Worm (Caenorhabditis elegans): ENCODE data around the gene M02G9.4.
A peak's percentile ranks its signal among the peaks of the same experiment; 100 is the strongest.

The M02G9.4 gene

ce11 chrII:10288926-10289325 is 28.2 kb upstream of the M02G9.4 start:
- TF ChIP-seq hmg-4 (GFP tag; optimal IDR thresholded peaks at IDR 0.05) (no peak), B0310.2 (tag; optimal IDR thresholded peaks at IDR 0.05) (no peak), ceh-13 (GFP tag; optimal IDR thresholded peaks at IDR 0.05) (no peak), ets-7 (tag; optimal IDR thresholded peaks at IDR 0.05) (no peak), F13C5.2 (tag; optimal IDR thresholded peaks at IDR 0.05) (no peak)

ce11 chrII:10294262-10294661 is 22.8 kb upstream of the M02G9.4 start:
- no peak for TF ChIP-seq tbx-11 (GFP tag; IDR thresholded peaks at IDR 0.05)
- TF ChIP-seq ets-7 (tag; optimal IDR thresholded peaks at IDR 0.05): no peak
- TF ChIP-seq hnd-1 (tag; optimal IDR thresholded peaks at IDR 0.05): no peak
- TF ChIP-seq hmg-4 (GFP tag; optimal IDR thresholded peaks at IDR 0.05): no peak
- TF ChIP-seq ceh-13 (GFP tag; optimal IDR thresholded peaks at IDR 0.05): no peak
- no peak for TF ChIP-seq aly-1 (tag; optimal IDR thresholded peaks at IDR 0.05)
- TF ChIP-seq hmbx-1 (tag; optimal IDR thresholded peaks at IDR 0.05): no peak
- TF ChIP-seq ama-1 (optimal IDR thresholded peaks at IDR 0.05): no peak
- TF ChIP-seq sea-1 (GFP tag; conservative IDR thresholded peaks at IDR 0.05): no peak
- TF ChIP-seq ceh-36 (tag; optimal IDR thresholded peaks at IDR 0.05): no peak
- no peak for TF ChIP-seq tra-4 (tag; optimal IDR thresholded peaks at IDR 0.05)

ce11 chrII:10300082-10300749 is 16.9 kb upstream of the M02G9.4 start, which contains the start of gene nep-26:
TSS of gene nep-26 (minus strand) at chrII:10300132.
- TF ChIP-seq aly-1 (tag; optimal IDR thresholded peaks at IDR 0.05) (no peak), hnd-1 (tag; optimal IDR thresholded peaks at IDR 0.05) (no peak), tbx-37 (GFP tag; conservative IDR thresholded peaks at IDR 0.05) (no peak), hmg-4 (GFP tag; optimal IDR thresholded peaks at IDR 0.05) (no peak), ets-7 (tag; optimal IDR thresholded peaks at IDR 0.05) (no peak), ceh-36 (tag; optimal IDR thresholded peaks at IDR 0.05) (no peak)

- TF ChIP-seq tbx-37 (GFP tag; conservative IDR thresholded peaks at IDR 0.05): peak; percentile 54; the same call in 1 of the 2 replicates
- no peak for TF ChIP-seq B0310.2 (tag; optimal IDR thresholded peaks at IDR 0.05)
- TF ChIP-seq F13C5.2 (tag; optimal IDR thresholded peaks at IDR 0.05): peak; percentile 88
- peak; percentile 54; the same call in 1 of the 2 replicates for TF ChIP-seq pes-1 (GFP tag; IDR thresholded peaks at IDR 0.05)
These were observed 16.2 kb upstream of the M02G9.4 start, which contains the start of gene mdt-22 for ce11 chrII:10300954-10301353. TSS of gene mdt-22 (plus strand) at chrII:10301216.

ce11 chrII:10302141-10302574 is 14.9 kb upstream of the M02G9.4 start:
- TF ChIP-seq tbx-11 (GFP tag; IDR thresholded peaks at IDR 0.05): 0 out of 2 replicates have a peak, but pooled peaks have one; percentile 37

- no peak for TF ChIP-seq ama-1 (optimal IDR thresholded peaks at IDR 0.05)
These were observed 14.5 kb upstream of the M02G9.4 start, which contains the start of gene clpp-1 for ce11 chrII:10302646-10303045. TSS of gene clpp-1 (minus strand) at chrII:10302842.

- TF ChIP-seq hmbx-1 (tag; optimal IDR thresholded peaks at IDR 0.05): no peak
- TF ChIP-seq ets-7 (tag; optimal IDR thresholded peaks at IDR 0.05): no peak
- TF ChIP-seq pes-1 (GFP tag; IDR thresholded peaks at IDR 0.05): no peak; the same call in 1 of the 2 replicates
- TF ChIP-seq ceh-36 (tag; optimal IDR thresholded peaks at IDR 0.05): peak; percentile 67
- TF ChIP-seq tbx-37 (GFP tag; conservative IDR thresholded peaks at IDR 0.05): no peak
- TF ChIP-seq ama-1 (optimal IDR thresholded peaks at IDR 0.05): no peak
- peak; percentile 43 for TF ChIP-seq hmg-4 (GFP tag; optimal IDR thresholded peaks at IDR 0.05)
- TF ChIP-seq aly-1 (tag; optimal IDR thresholded peaks at IDR 0.05): no peak
- no peak for TF ChIP-seq sea-1 (GFP tag; conservative IDR thresholded peaks at IDR 0.05)
- TF ChIP-seq hnd-1 (tag; optimal IDR thresholded peaks at IDR 0.05): no peak
- TF ChIP-seq flt-1 (GFP tag; IDR thresholded peaks at IDR 0.05): no peak
- TF ChIP-seq ceh-13 (GFP tag; optimal IDR thresholded peaks at IDR 0.05): no peak
- no peak for TF ChIP-seq B0310.2 (tag; optimal IDR thresholded peaks at IDR 0.05)
- peak; percentile 29; the same call in 1 of the 2 replicates for TF ChIP-seq scrt-1 (GFP tag; IDR thresholded peaks at IDR 0.05)
- no peak for TF ChIP-seq tra-4 (tag; optimal IDR thresholded peaks at IDR 0.05)
- peak; percentile 36 for TF ChIP-seq F13C5.2 (tag; optimal IDR thresholded peaks at IDR 0.05)
- TF ChIP-seq tbx-11 (GFP tag; IDR thresholded peaks at IDR 0.05): no peak
These were observed 13.4 kb upstream of the M02G9.4 start, which contains the start of gene vha-9 for ce11 chrII:10303663-10304115. TSS of gene vha-9 (minus strand) at chrII:10303713.

ce11 chrII:10304736-10305135 is 12.4 kb upstream of the M02G9.4 start:
- TF ChIP-seq scrt-1 (GFP tag; IDR thresholded peaks at IDR 0.05): 0 out of 2 replicates have a peak, but pooled peaks have one; percentile 56

- TF ChIP-seq hmg-4 (GFP tag; optimal IDR thresholded peaks at IDR 0.05) (no peak), tbx-37 (GFP tag; conservative IDR thresholded peaks at IDR 0.05) (no peak), pes-1 (GFP tag; IDR thresholded peaks at IDR 0.05) (no peak), flt-1 (GFP tag; IDR thresholded peaks at IDR 0.05) (no peak)
These were observed 8.4 kb upstream of the M02G9.4 start, which contains the start of gene gcy-4 for ce11 chrII:10308726-10309125. TSS of gene gcy-4 (minus strand) at chrII:10308826.
